Fruit fly (Drosophila melanogaster) whole organism, embryonic: Measurements from ENCODE around the gene CG13949.

Experiments
- B-H1 ChIP-seq: fragments of 200-800 bp; sonication (Bioruptor generic); IDR thresholded peaks from 3 replicates; pipeline ENCODE4 v1.3.6; 2022; ENCODE audit warnings: missing biosample characterization, missing genetic modification characterization
- BEAF-32 ChIP-seq: fragments of 200-800 bp; sonication (Bioruptor generic); optimal IDR thresholded peaks from 3 replicates; lab custom pipeline; 2017; ENCODE audit warnings: missing biosample characterization, missing genetic modification characterization, mild to moderate bottlenecking, moderate library complexity, missing genetic modification reagents
- BtbVII ChIP-seq: fragments of 200-800 bp; sonication (Bioruptor generic); optimal IDR thresholded peaks from 3 replicates; lab custom pipeline; 2017; ENCODE audit warnings: missing biosample characterization, mild to moderate bottlenecking, missing genetic modification characterization
- CG10462 ChIP-seq: fragments of 200-800 bp; sonication (Bioruptor generic); optimal IDR thresholded peaks from 2 replicates; lab custom pipeline; 2016; ENCODE audit warnings: missing biosample characterization, missing genetic modification characterization
- CG10979 ChIP-seq: fragments of 200-800 bp; sonication (Bioruptor generic); optimal IDR thresholded peaks from 2 replicates; lab custom pipeline; 2018; ENCODE audit warnings: missing biosample characterization, mild to moderate bottlenecking, missing genetic modification characterization, moderate library complexity
- CG11398 ChIP-seq: fragments of 200-800 bp; sonication (Bioruptor generic); optimal IDR thresholded peaks from 2 replicates; lab custom pipeline; 2016; ENCODE audit warnings: missing biosample characterization, missing genetic modification characterization
- CG11504 ChIP-seq: fragments of 200-800 bp; sonication (Bioruptor generic); optimal IDR thresholded peaks from 3 replicates; lab custom pipeline; 2019; ENCODE audit warnings: missing biosample characterization, mild to moderate bottlenecking, missing genetic modification characterization, moderate library complexity
- CG11695 ChIP-seq: fragments of 200-800 bp; sonication (Bioruptor generic); IDR thresholded peaks from 3 replicates; pipeline ENCODE4 v1.3.6; 2022; ENCODE audit warnings: missing biosample characterization, missing genetic modification characterization
- CG12769 ChIP-seq: fragments of 200-800 bp; sonication (Bioruptor generic); optimal IDR thresholded peaks from 2 replicates; lab custom pipeline; 2019; ENCODE audit warnings: missing biosample characterization, mild to moderate bottlenecking, missing genetic modification characterization, moderate library complexity
- CG13424 ChIP-seq: fragments of 200-800 bp; sonication (Bioruptor generic); optimal IDR thresholded peaks from 2 replicates; lab custom pipeline; 2019; ENCODE audit warnings: missing biosample characterization, mild to moderate bottlenecking, missing genetic modification characterization, moderate library complexity
- CG13775 ChIP-seq: fragments of 200-800 bp; sonication (Bioruptor generic); optimal IDR thresholded peaks from 3 replicates; lab custom pipeline; 2017; ENCODE audit warnings: missing biosample characterization, mild to moderate bottlenecking, missing genetic modification characterization
- CG14667 ChIP-seq: fragments of 200-800 bp; sonication (Bioruptor generic); IDR thresholded peaks from 2 replicates; pipeline ENCODE4 v1.3.6; 2022; ENCODE audit warnings: missing biosample characterization, missing genetic modification characterization
- CG15011 ChIP-seq: fragments of 200-800 bp; sonication (Bioruptor generic); optimal IDR thresholded peaks from 3 replicates; lab custom pipeline; 2018; ENCODE audit warnings: missing biosample characterization, mild to moderate bottlenecking, missing genetic modification characterization
- CG15479 ChIP-seq: fragments of 200-800 bp; sonication (Bioruptor generic); optimal IDR thresholded peaks from 3 replicates; lab custom pipeline; 2019; ENCODE audit warnings: missing biosample characterization, mild to moderate bottlenecking, missing genetic modification characterization, moderate library complexity
- CG17361 ChIP-seq: fragments of 200-800 bp; sonication (Bioruptor generic); IDR thresholded peaks from 3 replicates; pipeline ENCODE4 v1.3.6; 2022; ENCODE audit warnings: missing biosample characterization, missing genetic modification characterization
- CG17612 ChIP-seq: fragments of 200-800 bp; sonication (Bioruptor generic); IDR thresholded peaks from 2 replicates; pipeline ENCODE4 v1.3.6; 2022; ENCODE audit warnings: missing biosample characterization, missing genetic modification characterization
- CG17802 ChIP-seq: fragments of 200-800 bp; sonication (Bioruptor generic); optimal IDR thresholded peaks from 2 replicates; lab custom pipeline; 2018; ENCODE audit warnings: missing biosample characterization, mild to moderate bottlenecking, missing genetic modification characterization, moderate library complexity
- CG17829 ChIP-seq: fragments of 200-800 bp; optimal IDR thresholded peaks from 2 replicates; lab custom pipeline; 2019; ENCODE audit warnings: missing biosample characterization, mild to moderate bottlenecking, missing genetic modification characterization, moderate library complexity
- CG1792 ChIP-seq: fragments of 200-800 bp; sonication (Bioruptor generic); optimal IDR thresholded peaks from 2 replicates; lab custom pipeline; 2016; ENCODE audit warnings: missing biosample characterization, missing genetic modification characterization
- CG2889 ChIP-seq: fragments of 200-800 bp; sonication (Bioruptor generic); IDR thresholded peaks from 3 replicates; pipeline ENCODE4 v1.3.6; 2022; ENCODE audit warnings: missing biosample characterization, missing genetic modification characterization
- CG31224 ChIP-seq: fragments of 200-800 bp; sonication (Bioruptor generic); IDR thresholded peaks from 2 replicates; pipeline ENCODE4 v1.3.6; 2022; ENCODE audit warnings: missing biosample characterization, missing genetic modification characterization
- CG33213 ChIP-seq: fragments of 200-800 bp; sonication (Bioruptor generic); optimal IDR thresholded peaks from 3 replicates; lab custom pipeline; 2016; ENCODE audit warnings: missing biosample characterization, missing genetic modification characterization
- CG34422 ChIP-seq: fragments of 200-800 bp; sonication (Bioruptor generic); IDR thresholded peaks from 3 replicates; pipeline ENCODE4 v1.3.6; 2022; ENCODE audit warnings: missing biosample characterization, missing genetic modification characterization
- CG4617 ChIP-seq: fragments of 200-800 bp; sonication (Bioruptor generic); optimal IDR thresholded peaks from 3 replicates; lab custom pipeline; 2016; ENCODE audit warnings: missing biosample characterization, missing genetic modification characterization, borderline replicate concordance
- CG4707 ChIP-seq: fragments of 200-800 bp; sonication (Bioruptor generic); optimal IDR thresholded peaks from 2 replicates; lab custom pipeline; 2018; ENCODE audit warnings: missing biosample characterization, mild to moderate bottlenecking, missing genetic modification characterization, moderate library complexity
- CG6813 ChIP-seq: fragments of 200-800 bp; sonication (Bioruptor generic); optimal IDR thresholded peaks from 2 replicates; lab custom pipeline; 2017; ENCODE audit warnings: missing biosample characterization, missing genetic modification characterization, mild to moderate bottlenecking, moderate library complexity, missing genetic modification reagents
- CG9215 ChIP-seq: fragments of 200-800 bp; sonication (Bioruptor generic); IDR thresholded peaks from 2 replicates; pipeline ENCODE4 v1.3.6; 2022; ENCODE audit warnings: missing biosample characterization, missing genetic modification characterization
- CG9437 ChIP-seq: fragments of 200-800 bp; sonication (Bioruptor generic); optimal IDR thresholded peaks from 2 replicates; lab custom pipeline; 2018; ENCODE audit warnings: missing biosample characterization, mild to moderate bottlenecking, missing genetic modification characterization
- CG9727 ChIP-seq: fragments of 200-800 bp; sonication (Bioruptor generic); optimal IDR thresholded peaks from 3 replicates; lab custom pipeline; 2017; ENCODE audit warnings: missing biosample characterization, mild to moderate bottlenecking, missing genetic modification characterization
- Camta ChIP-seq: fragments of 200-800 bp; sonication (Bioruptor generic); optimal IDR thresholded peaks from 2 replicates; lab custom pipeline; 2016; ENCODE audit warnings: missing biosample characterization, missing genetic modification characterization
- Dfd ChIP-seq, 2 experiments: fragments of >200 bp; optimal IDR thresholded peaks; 2 replicates each; lab custom pipeline; 2017; ENCODE audit warnings: missing biosample characterization in 2 of 2, missing genetic modification characterization in 2 of 2
- Dip2 ChIP-seq: fragments of 200-800 bp; sonication (Bioruptor generic); IDR thresholded peaks from 2 replicates; pipeline ENCODE4 v1.3.6; 2022; ENCODE audit warnings: missing biosample characterization, missing genetic modification characterization
- Ets65A ChIP-seq: fragments of 200-800 bp; sonication (Bioruptor generic); peaks from one replicate; lab custom pipeline; 2016; ENCODE audit warnings: missing biosample characterization, missing genetic modification characterization
- Fer2 ChIP-seq: fragments of 200-800 bp; sonication (Bioruptor generic); optimal IDR thresholded peaks from 2 replicates; lab custom pipeline; 2018; ENCODE audit warnings: missing biosample characterization, mild to moderate bottlenecking, missing genetic modification characterization, moderate library complexity
- Hmr ChIP-seq: fragments of 200-800 bp; sonication (Bioruptor generic); optimal IDR thresholded peaks from 3 replicates; lab custom pipeline; 2017; ENCODE audit warnings: mild to moderate bottlenecking, missing biosample characterization, missing genetic modification reagents, missing genetic modification characterization
- Hr3 ChIP-seq: fragments of 200-800 bp; sonication (Bioruptor generic); optimal IDR thresholded peaks from 3 replicates; lab custom pipeline; 2016; ENCODE audit warnings: missing biosample characterization, missing genetic modification characterization
- Med ChIP-seq: fragments of 200-800 bp; sonication (Bioruptor generic); peaks from one replicate; lab custom pipeline; 2016; ENCODE audit warnings: missing biosample characterization, missing genetic modification characterization, mild to moderate bottlenecking, inconsistent platforms, moderate library complexity
- Mrtf ChIP-seq: fragments of 200-800 bp; sonication (Bioruptor generic); IDR thresholded peaks from 3 replicates; pipeline ENCODE4 v1.3.6; 2022; ENCODE audit warnings: missing biosample characterization, missing genetic modification characterization
- Myb ChIP-seq: fragments of 200-800 bp; sonication (Bioruptor generic); optimal IDR thresholded peaks from 2 replicates; lab custom pipeline; 2016; ENCODE audit warnings: missing biosample characterization, missing genetic modification characterization
- NC2β ChIP-seq: fragments of 200-800 bp; sonication (Bioruptor generic); optimal IDR thresholded peaks from 2 replicates; lab custom pipeline; 2016; ENCODE audit warnings: missing biosample characterization, missing genetic modification characterization
- Nf-YA ChIP-seq: fragments of 200-800 bp; sonication (Bioruptor generic); IDR thresholded peaks from 2 replicates; pipeline ENCODE4 v1.3.6; 2022; ENCODE audit warnings: missing biosample characterization, missing genetic modification characterization
- PHDP ChIP-seq: fragments of 200-800 bp; sonication (Bioruptor generic); optimal IDR thresholded peaks from 3 replicates; lab custom pipeline; 2018; ENCODE audit warnings: missing biosample characterization, mild to moderate bottlenecking, missing genetic modification characterization, moderate library complexity
- Sry-δ ChIP-seq: fragments of 200-800 bp; sonication (Bioruptor generic); optimal IDR thresholded peaks from 2 replicates; lab custom pipeline; 2016; ENCODE audit warnings: missing biosample characterization, missing genetic modification characterization
- Taf1 ChIP-seq: fragments of 200-800 bp; sonication (Bioruptor generic); IDR thresholded peaks from 2 replicates; pipeline ENCODE4 v1.3.6; 2022; ENCODE audit warnings: missing biosample characterization, missing genetic modification characterization
- ato ChIP-seq: fragments of 200-800 bp; sonication (Bioruptor generic); IDR thresholded peaks from 2 replicates; pipeline ENCODE4 v1.3.6; 2022; ENCODE audit warnings: missing biosample characterization, missing genetic modification characterization; ENCODE audit not compliant: partially characterized antibody
- bigmax ChIP-seq: fragments of 200-800 bp; sonication (Bioruptor generic); optimal IDR thresholded peaks from 2 replicates; lab custom pipeline; 2018; ENCODE audit warnings: missing biosample characterization, mild to moderate bottlenecking, missing genetic modification characterization
- br ChIP-seq: fragments of >200 bp; optimal IDR thresholded peaks from 2 replicates; lab custom pipeline; 2017
- croc ChIP-seq: fragments of 200-800 bp; sonication (Bioruptor generic); conservative IDR thresholded peaks from 3 replicates; pipeline ENCODE4 v1.3.6; 2022; ENCODE audit warnings: missing biosample characterization, missing genetic modification characterization
- crp ChIP-seq, 2 experiments: fragments of 200-800 bp; sonication (Bioruptor generic); optimal IDR thresholded peaks; 2 replicates in 1 of 2; 3 replicates in 1 of 2; lab custom pipeline; 2017; ENCODE audit warnings: missing biosample characterization in 2 of 2, missing genetic modification characterization in 2 of 2, mild to moderate bottlenecking in 1 of 2, moderate library complexity in 1 of 2
- danr ChIP-seq: fragments of 200-800 bp; sonication (Bioruptor generic); IDR thresholded peaks from 2 replicates; pipeline ENCODE4 v1.3.6; 2022; ENCODE audit warnings: missing biosample characterization, missing genetic modification characterization
- fru ChIP-seq: fragments of >200 bp; optimal IDR thresholded peaks from 2 replicates; lab custom pipeline; 2017
- unc-4 ChIP-seq: fragments of 200-800 bp; sonication (Bioruptor generic); IDR thresholded peaks from 2 replicates; pipeline ENCODE4 v1.3.6; 2022; ENCODE audit warnings: missing biosample characterization, missing genetic modification characterization; ENCODE audit not compliant: partially characterized antibody

CG13949 gene

DNA sequence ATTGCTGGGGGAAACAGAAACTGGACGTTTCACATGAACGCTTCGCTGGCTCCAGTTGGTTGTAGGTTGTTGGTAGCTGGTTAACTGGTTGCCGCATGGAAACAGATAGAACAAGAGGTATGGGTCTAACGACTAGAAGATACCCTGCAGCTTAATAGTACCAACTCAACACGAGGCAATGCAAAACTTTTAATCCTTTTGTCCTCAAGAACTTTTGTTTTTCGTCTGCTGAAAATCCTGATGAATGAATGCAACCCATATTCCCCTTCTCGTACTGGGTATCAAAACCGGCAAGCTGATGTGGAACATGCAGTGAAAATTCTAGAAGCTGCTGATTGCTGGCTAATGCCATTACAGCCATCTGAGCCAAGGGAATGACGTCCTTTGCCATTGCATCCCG is 17.1 kb upstream of the CG13949 start (continued):
- no peak for TF ChIP-seq CG31224
- TF ChIP-seq BEAF-32 (GFP tag; lab: Kevin White, UChicago) = no peak
- TF ChIP-seq Mrtf (GFP tag; lab: Robert Waterston, UW) = no peak
- TF ChIP-seq Dfd (GFP tag; optimal IDR thresholded peaks at IDR 0.05; lab: Kevin White, UChicago) = no peak
- no peak; the same call in 2 of the 3 replicates for TF ChIP-seq croc (GFP tag; lab: Robert Waterston, UW)
- TF ChIP-seq bigmax (GFP tag; lab: Kevin White, UChicago) = no peak
- peak; percentile 53 for TF ChIP-seq PHDP
- no peak for TF ChIP-seq Nf-YA (GFP tag; lab: Robert Waterston, UW)
- TF ChIP-seq Hr3 (GFP tag; lab: Kevin White, UChicago) = peak; percentile 32
- TF ChIP-seq CG4707 (GFP tag; lab: Kevin White, UChicago) = no peak
- TF ChIP-seq CG17612 (GFP tag; lab: Robert Waterston, UW) = no peak
- TF ChIP-seq CG12769 (tag; lab: Kevin White, UChicago) = peak; percentile 64
- TF ChIP-seq BtbVII (GFP tag; lab: Kevin White, UChicago) = no peak
- no peak for TF ChIP-seq br (lab: Kevin White, UChicago)
- peak; percentile 47 for TF ChIP-seq NC2β (GFP tag; lab: Kevin White, UChicago)
- TF ChIP-seq CG17361 (GFP tag; lab: Robert Waterston, UW) = no peak
- TF ChIP-seq Camta (GFP tag; lab: Kevin White, UChicago) = no peak
- TF ChIP-seq Fer2 (tag; lab: Kevin White, UChicago) = no peak
- no peak for TF ChIP-seq CG13775 (GFP tag; lab: Kevin White, UChicago)
- TF ChIP-seq Dip2 = no peak
- TF ChIP-seq Sry-δ = no peak
- TF ChIP-seq CG1792 (GFP tag; lab: Kevin White, UChicago) = no peak
- no peak for TF ChIP-seq CG34422 (GFP tag; lab: Robert Waterston, UW)
- TF ChIP-seq CG14667 (GFP tag; lab: Robert Waterston, UW) = no peak
- TF ChIP-seq CG11695 = 0 out of 3 replicates have a peak, but pooled peaks have one; percentile 8
- TF ChIP-seq fru = no peak
- TF ChIP-seq crp (GFP tag; optimal IDR thresholded peaks at IDR 0.05; lab: Kevin White, UChicago) = no peak
- TF ChIP-seq CG11398 (GFP tag; lab: Kevin White, UChicago) = no peak
- TF ChIP-seq CG9437 (GFP tag; lab: Kevin White, UChicago) = peak; percentile 10
- peak; percentile 80 for TF ChIP-seq Med (GFP tag; lab: Kevin White, UChicago)
- TF ChIP-seq Ets65A = no peak
- no peak for TF ChIP-seq Taf1 (GFP tag; lab: Robert Waterston, UW)
- TF ChIP-seq ato (GFP tag; lab: Robert Waterston, UW) = no peak
- no peak for TF ChIP-seq CG6813
- no peak for TF ChIP-seq CG15479 (GFP tag; lab: Kevin White, UChicago)
- TF ChIP-seq B-H1 (GFP tag; lab: Robert Waterston, UW) = no peak
- TF ChIP-seq CG10979 (tag; lab: Kevin White, UChicago) = peak; percentile 44
- TF ChIP-seq CG9727 (GFP tag; lab: Kevin White, UChicago) = no peak
- 0 out of 3 replicates have a peak, but pooled peaks have one; percentile 34 for TF ChIP-seq CG2889 (GFP tag; lab: Robert Waterston, UW)
- TF ChIP-seq unc-4 = no peak
- no peak for TF ChIP-seq CG4617 (GFP tag; lab: Kevin White, UChicago)
- TF ChIP-seq CG13424 (tag; lab: Kevin White, UChicago) = no peak
- TF ChIP-seq CG9215 = no peak
- no peak for TF ChIP-seq danr
- no peak for TF ChIP-seq CG11504 (tag; lab: Kevin White, UChicago)
- TF ChIP-seq CG17829 (tag; lab: Kevin White, UChicago) = no peak
- no peak for TF ChIP-seq CG33213 (GFP tag; lab: Kevin White, UChicago)
- no peak for TF ChIP-seq CG15011
- no peak for TF ChIP-seq CG10462
- peak; percentile 1 for TF ChIP-seq Hmr (GFP tag; lab: Kevin White, UChicago)
- no peak for TF ChIP-seq CG17802
- no peak for TF ChIP-seq Myb (GFP tag; lab: Kevin White, UChicago)
